Worm (Caenorhabditis elegans): ENCODE results near the gene C06A6.2.

DNA sequence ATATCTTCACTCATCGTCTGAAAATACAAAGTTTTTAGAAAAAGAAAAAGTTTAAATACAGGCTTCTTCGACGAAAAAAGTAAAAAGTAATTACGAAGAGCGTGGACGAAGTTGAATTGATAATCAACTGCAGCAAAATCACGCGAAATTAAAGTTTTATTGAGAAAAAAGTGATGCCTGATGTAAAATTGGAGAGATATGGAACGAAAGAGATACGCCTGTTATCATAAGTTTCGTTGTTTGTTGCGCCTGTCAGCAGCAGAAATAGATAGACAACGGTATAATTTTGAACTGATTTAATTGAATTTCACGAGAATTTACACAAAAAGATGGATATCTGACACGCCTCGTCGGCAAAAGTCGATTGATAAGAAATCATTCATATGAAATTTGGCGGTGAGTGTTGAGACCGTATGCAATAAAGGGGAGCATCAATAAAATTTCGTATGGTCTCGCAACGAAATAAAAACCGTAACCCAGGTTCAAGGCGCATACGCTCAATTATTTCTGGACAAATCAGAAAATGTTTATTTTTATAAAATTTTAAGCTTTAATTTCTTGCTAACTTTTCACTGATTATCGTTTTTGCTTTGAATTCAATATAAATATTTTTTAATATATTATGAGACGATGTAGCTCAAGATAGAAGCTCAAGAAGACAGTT is 17.0 kb upstream of the C06A6.2 start, which contains the start of gene C06A6.4:
- TF ChIP-seq unc-62 (GFP tag; optimal IDR thresholded peaks at IDR 0.05) (no peak), hmg-11 (tag; optimal IDR thresholded peaks at IDR 0.05) (no peak), lin-15B (tag; optimal IDR thresholded peaks at IDR 0.05) (no peak), ZK546.5 (tag; optimal IDR thresholded peaks at IDR 0.05) (no peak), nhr-237 (tag; optimal IDR thresholded peaks at IDR 0.05) (no peak), ama-1 (optimal IDR thresholded peaks at IDR 0.05) (no peak), pqm-1 (tag; optimal IDR thresholded peaks at IDR 0.05) (no peak), fkh-10 (GFP tag; optimal IDR thresholded peaks at IDR 0.05) (no peak), pha-4 (tag; optimal IDR thresholded peaks at IDR 0.05) (no peak), lin-39 (tag; optimal IDR thresholded peaks at IDR 0.05) (no peak), fos-1 (tag; optimal IDR thresholded peaks at IDR 0.05) (no peak), nhr-25 (tag; optimal IDR thresholded peaks at IDR 0.05) (no peak), ztf-11 (tag; optimal IDR thresholded peaks at IDR 0.05) (no peak)
